Fruit fly (Drosophila melanogaster): ENCODE data around the gene RFeSP.

The RFeSP gene

DNA sequence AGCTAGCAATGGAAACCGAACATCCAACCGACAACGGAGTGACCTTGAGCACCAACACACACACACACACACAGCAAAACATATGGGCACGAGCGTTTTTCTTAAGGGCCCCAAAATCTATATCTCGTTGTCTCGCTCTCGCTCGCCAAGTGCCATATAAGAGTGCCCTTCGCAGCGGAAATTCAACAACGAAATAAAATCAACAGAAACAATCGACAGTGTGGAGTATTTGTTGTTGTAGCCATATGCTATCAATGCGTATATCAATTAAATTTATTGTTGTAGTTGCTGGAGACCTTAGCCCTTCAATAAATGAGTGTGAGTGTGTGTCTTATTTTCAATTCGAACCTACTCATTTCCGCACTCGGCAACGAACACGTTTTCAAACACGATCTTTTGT is 22.6 kb upstream of the RFeSP start (continued):
- TF ChIP-seq chinmo (GFP tag; IDR thresholded peaks at IDR 0.05; ENCODE audit: partially characterized antibody) (peak; percentile 100), Aef1 (GFP tag; IDR thresholded peaks at IDR 0.05) (peak; percentile 51; the same call in 2 of the 3 replicates), CG9932 (GFP tag; IDR thresholded peaks at IDR 0.05) (peak; percentile 19; the same call in 1 of the 2 replicates), Fer1 (GFP tag; optimal IDR thresholded peaks at IDR 0.05) (peak; percentile 53), Hmr (GFP tag; optimal IDR thresholded peaks at IDR 0.05) (peak; percentile 30), hkb (optimal IDR thresholded peaks at IDR 0.05) (no peak), hkb (GFP tag; IDR thresholded peaks at IDR 0.05) (peak; percentile 43), Dbx (GFP tag; IDR thresholded peaks at IDR 0.05) (0 out of 3 replicates have a peak, but pooled peaks have one; percentile 29), CG10321 (GFP tag; IDR thresholded peaks at IDR 0.05) (peak; percentile 59), lab (GFP tag; optimal IDR thresholded peaks at IDR 0.05) (peak; percentile 64), Awh (GFP tag; IDR thresholded peaks at IDR 0.05) (peak; percentile 53; the same call in 1 of the 2 replicates), mirr (GFP tag; optimal IDR thresholded peaks at IDR 0.05) (peak; percentile 94), CG13296 (GFP tag; optimal IDR thresholded peaks at IDR 0.05) (peak; percentile 40), GATAe (GFP tag; conservative IDR thresholded peaks at IDR 0.05) (peak; percentile 28; the same call in 1 of the 2 replicates), Nf-YC (tag; optimal IDR thresholded peaks at IDR 0.05) (peak; percentile 19), CG31365 (tag; optimal IDR thresholded peaks at IDR 0.05) (no peak), CG13624 (GFP tag; optimal IDR thresholded peaks at IDR 0.05) (peak; percentile 30), Elba2 (GFP tag; optimal IDR thresholded peaks at IDR 0.05) (no peak), Med (GFP tag) (peak; percentile 83), CG12769 (tag; optimal IDR thresholded peaks at IDR 0.05) (peak; percentile 81), dati (GFP tag; IDR thresholded peaks at IDR 0.05) (no peak), sob (GFP tag; IDR thresholded peaks at IDR 0.05) (peak; percentile 30; the same call in 1 of the 2 replicates), run (tag; optimal IDR thresholded peaks at IDR 0.05) (no peak), scrt (GFP tag; optimal IDR thresholded peaks at IDR 0.05) (peak; percentile 37), sd (tag; optimal IDR thresholded peaks at IDR 0.05) (peak; percentile 89), cg (GFP tag; optimal IDR thresholded peaks at IDR 0.05) (peak; percentile 76), grn (GFP tag; optimal IDR thresholded peaks at IDR 0.05) (peak; percentile 69), CG15601 (tag; optimal IDR thresholded peaks at IDR 0.05) (peak; percentile 6), vvl (GFP tag; IDR thresholded peaks at IDR 0.05) (peak; percentile 14; the same call in 1 of the 2 replicates), HmgZ (tag; optimal IDR thresholded peaks at IDR 0.05) (peak; percentile 41), CG4854 (GFP tag; optimal IDR thresholded peaks at IDR 0.05) (no peak), Rfx (GFP tag; IDR thresholded peaks at IDR 0.05) (peak; percentile 24; the same call in 1 of the 2 replicates)

DNA sequence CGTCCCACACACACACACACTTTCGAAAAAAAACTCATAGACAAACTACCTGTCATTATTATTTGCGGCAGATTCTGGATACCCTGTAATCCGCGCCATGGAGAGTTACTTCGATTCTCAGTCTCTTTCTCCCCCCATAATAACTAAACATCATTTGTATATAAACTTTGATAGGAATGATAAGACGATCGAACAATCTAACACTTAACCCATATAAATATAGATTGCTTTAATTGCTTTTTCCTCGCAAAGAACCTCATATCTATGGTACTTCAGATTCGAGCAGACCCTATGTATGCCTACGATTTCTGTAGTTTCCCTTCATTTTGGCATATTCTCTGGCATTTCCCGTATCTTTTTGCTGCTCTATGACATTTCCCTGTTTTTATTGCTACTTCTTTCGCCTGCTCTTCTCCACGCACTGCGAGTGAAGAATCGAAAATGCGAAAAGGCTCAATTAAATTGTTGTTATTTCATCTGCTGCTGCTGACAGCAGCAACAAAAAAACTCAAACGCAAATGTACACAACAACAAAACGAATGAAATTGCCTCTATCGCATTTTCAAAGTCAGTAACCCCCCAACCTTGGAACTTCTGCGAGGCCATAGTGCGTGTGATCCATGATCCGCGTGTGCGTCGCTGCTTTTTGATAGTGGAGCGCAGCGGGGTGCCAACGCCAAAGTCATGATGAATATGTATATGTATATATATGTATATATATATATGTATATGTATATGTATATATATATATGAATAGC is 20.3 kb upstream of the RFeSP start:
- TF ChIP-seq CG13296 (GFP tag; optimal IDR thresholded peaks at IDR 0.05) = peak; percentile 65
- peak; percentile 45; the same call in 1 of the 2 replicates for TF ChIP-seq danr (GFP tag; IDR thresholded peaks at IDR 0.05)
- no peak for TF ChIP-seq CG17186 (GFP tag; optimal IDR thresholded peaks at IDR 0.05)
- no peak for TF ChIP-seq p53 (GFP tag; optimal IDR thresholded peaks at IDR 0.05)
- TF ChIP-seq aop (GFP tag; IDR thresholded peaks at IDR 0.05) = no peak
- peak; percentile 83 for TF ChIP-seq gem (tag; optimal IDR thresholded peaks at IDR 0.05)
- peak; percentile 77 for TF ChIP-seq Hsf (GFP tag; optimal IDR thresholded peaks at IDR 0.05)
- TF ChIP-seq Sry-β (GFP tag; optimal IDR thresholded peaks at IDR 0.05) = no peak
- TF ChIP-seq GATAe (GFP tag; conservative IDR thresholded peaks at IDR 0.05) = peak; percentile 18; the same call in 1 of the 2 replicates
- TF ChIP-seq CG16779 (GFP tag; IDR thresholded peaks at IDR 0.05) = peak; percentile 62
- peak; percentile 72 for TF ChIP-seq Fer2 (tag; optimal IDR thresholded peaks at IDR 0.05)
- TF ChIP-seq CG43689 (GFP tag; IDR thresholded peaks at IDR 0.05) = no peak
- no peak for TF ChIP-seq CG15479 (GFP tag; optimal IDR thresholded peaks at IDR 0.05)
- TF ChIP-seq CG17612 (GFP tag; IDR thresholded peaks at IDR 0.05) = peak; percentile 71; the same call in 1 of the 2 replicates
- no peak for TF ChIP-seq bsh (GFP tag; optimal IDR thresholded peaks at IDR 0.05)
- TF ChIP-seq bcd (GFP tag; optimal IDR thresholded peaks at IDR 0.05) = peak; percentile 75
- TF ChIP-seq CG5245 (GFP tag; optimal IDR thresholded peaks at IDR 0.05) = no peak
- TF ChIP-seq Adf1 (GFP tag; IDR thresholded peaks at IDR 0.05) = peak; percentile 62; the same call in 1 of the 2 replicates
- TF ChIP-seq CG14014 (GFP tag; IDR thresholded peaks at IDR 0.05) = peak; percentile 89
- TF ChIP-seq CG2199 (GFP tag; IDR thresholded peaks at IDR 0.05) = no peak

Measured in whole organism, embryonic.